Fruit fly (Drosophila melanogaster) whole organism, embryonic: ENCODE results near the gene CG31358.
A peak's percentile ranks its signal among the peaks of the same experiment; 100 is the strongest.

Experiments
- ATbp ChIP-seq: fragments of 200-800 bp; sonication (Bioruptor generic); optimal IDR thresholded peaks from 2 replicates; lab custom pipeline; 2017; ENCODE audit warnings: missing biosample characterization, mild to moderate bottlenecking, missing genetic modification characterization, missing genetic modification reagents
- Abd-B ChIP-seq: fragments of 200-800 bp; sonication (Bioruptor generic); optimal IDR thresholded peaks from 2 replicates; lab custom pipeline; 2018; ENCODE audit warnings: missing biosample characterization, mild to moderate bottlenecking, missing genetic modification characterization, moderate library complexity
- Atf6 ChIP-seq: fragments of 200-800 bp; sonication (Bioruptor generic); IDR thresholded peaks from 2 replicates; pipeline ENCODE4 v1.3.6; 2022; ENCODE audit warnings: missing biosample characterization, missing genetic modification characterization
- Bteb2 ChIP-seq: fragments of 200-800 bp; sonication (Bioruptor generic); optimal IDR thresholded peaks from 2 replicates; lab custom pipeline; 2016; ENCODE audit warnings: missing biosample characterization, missing genetic modification characterization
- C15 ChIP-seq: fragments of 200-800 bp; sonication (Bioruptor generic); IDR thresholded peaks from 3 replicates; pipeline ENCODE4 v1.3.6; 2022; ENCODE audit warnings: missing biosample characterization, missing genetic modification characterization
- CG12299 ChIP-seq: fragments of 200-800 bp; sonication (Bioruptor generic); optimal IDR thresholded peaks from 2 replicates; lab custom pipeline; 2018; ENCODE audit warnings: missing biosample characterization, mild to moderate bottlenecking, missing genetic modification characterization
- CG14710 ChIP-seq: fragments of 200-800 bp; sonication (Bioruptor generic); optimal IDR thresholded peaks from 3 replicates; lab custom pipeline; 2019; ENCODE audit warnings: missing biosample characterization, mild to moderate bottlenecking, missing genetic modification characterization, moderate library complexity
- CG18011 ChIP-seq: fragments of 200-800 bp; sonication (Bioruptor generic); optimal IDR thresholded peaks from 2 replicates; lab custom pipeline; 2017; ENCODE audit warnings: missing biosample characterization, missing genetic modification characterization, mild to moderate bottlenecking, moderate library complexity, missing genotype
- CG18599 ChIP-seq: fragments of 200-800 bp; sonication (Bioruptor generic); optimal IDR thresholded peaks from 3 replicates; lab custom pipeline; 2017; ENCODE audit warnings: missing biosample characterization, missing genetic modification characterization, mild to moderate bottlenecking, moderate library complexity, missing genetic modification reagents
- CG30403 ChIP-seq: fragments of 200-800 bp; sonication (Bioruptor generic); optimal IDR thresholded peaks from 3 replicates; lab custom pipeline; 2016; ENCODE audit warnings: missing biosample characterization, missing genetic modification characterization
- CG33557 ChIP-seq: fragments of 200-800 bp; sonication (Bioruptor generic); optimal IDR thresholded peaks from 2 replicates; lab custom pipeline; 2019; ENCODE audit warnings: missing biosample characterization, mild to moderate bottlenecking, missing genetic modification characterization, moderate library complexity
- CG42726 ChIP-seq: fragments of 200-800 bp; sonication (Bioruptor generic); IDR thresholded peaks from 2 replicates; pipeline ENCODE4 v1.3.6; 2022; ENCODE audit warnings: missing biosample characterization, missing genetic modification characterization; ENCODE audit not compliant: partially characterized antibody
- CG4404 ChIP-seq: fragments of 200-800 bp; sonication (Bioruptor generic); IDR thresholded peaks from 2 replicates; pipeline ENCODE4 v1.3.6; 2022; ENCODE audit warnings: missing biosample characterization, missing genetic modification characterization
- CG5953 ChIP-seq: fragments of 200-800 bp; sonication (Bioruptor generic); IDR thresholded peaks from 2 replicates; pipeline ENCODE4 v1.3.6; 2022; ENCODE audit warnings: missing biosample characterization, missing genetic modification characterization
- CG6791 ChIP-seq: fragments of 200-800 bp; sonication (Bioruptor generic); IDR thresholded peaks from 3 replicates; pipeline ENCODE4 v1.3.6; 2022; ENCODE audit warnings: missing biosample characterization, missing genetic modification characterization; ENCODE audit not compliant: partially characterized antibody
- CG7556 ChIP-seq: fragments of 200-800 bp; sonication (Bioruptor generic); optimal IDR thresholded peaks from 2 replicates; lab custom pipeline; 2017; ENCODE audit warnings: missing biosample characterization, mild to moderate bottlenecking, missing genetic modification characterization
- CG8089 ChIP-seq: fragments of 200-800 bp; sonication (Bioruptor generic); optimal IDR thresholded peaks from 3 replicates; lab custom pipeline; 2016; ENCODE audit warnings: missing biosample characterization, missing genetic modification characterization
- CG9932 ChIP-seq: fragments of 200-800 bp; sonication (Bioruptor generic); IDR thresholded peaks from 2 replicates; pipeline ENCODE4 v1.3.6; 2022; ENCODE audit warnings: missing biosample characterization, missing genetic modification characterization
- Chrac-16 ChIP-seq: fragments of 200-800 bp; sonication (Bioruptor generic); optimal IDR thresholded peaks from 3 replicates; lab custom pipeline; 2016; ENCODE audit warnings: missing biosample characterization, missing genetic modification characterization
- Doc2 ChIP-seq: fragments of 200-800 bp; sonication (Bioruptor generic); IDR thresholded peaks from 2 replicates; pipeline ENCODE4 v1.3.6; 2022; ENCODE audit warnings: missing biosample characterization, missing genetic modification characterization
- HHEX ChIP-seq: fragments of 200-800 bp; sonication (Bioruptor generic); optimal IDR thresholded peaks from 3 replicates; lab custom pipeline; 2017; ENCODE audit warnings: missing biosample characterization, mild to moderate bottlenecking, missing genetic modification characterization, missing genetic modification reagents
- HLHmδ ChIP-seq: fragments of 200-800 bp; sonication (Bioruptor generic); optimal IDR thresholded peaks from 2 replicates; lab custom pipeline; 2018; ENCODE audit warnings: missing biosample characterization, mild to moderate bottlenecking, missing genetic modification characterization, moderate library complexity
- Hmx ChIP-seq: fragments of 200-800 bp; sonication (Bioruptor generic); optimal IDR thresholded peaks from 2 replicates; lab custom pipeline; 2016; ENCODE audit warnings: missing biosample characterization, missing genetic modification characterization
- Jarid2 ChIP-seq: fragments of 200-800 bp; sonication (Bioruptor generic); optimal IDR thresholded peaks from 3 replicates; lab custom pipeline; 2017; ENCODE audit warnings: mild to moderate bottlenecking, missing biosample characterization, missing genetic modification reagents, missing genetic modification characterization
- Lpt ChIP-seq: fragments of >200 bp; optimal IDR thresholded peaks from 2 replicates; lab custom pipeline; 2018; ENCODE audit warnings: missing biosample characterization, missing genetic modification characterization
- Mad ChIP-seq: fragments of 200-800 bp; sonication (Bioruptor generic); optimal IDR thresholded peaks from 2 replicates; lab custom pipeline; 2016; ENCODE audit warnings: missing biosample characterization, missing genetic modification characterization
- Med ChIP-seq: fragments of 200-800 bp; sonication (Bioruptor generic); peaks from one replicate; lab custom pipeline; 2016; ENCODE audit warnings: missing biosample characterization, missing genetic modification characterization, mild to moderate bottlenecking, inconsistent platforms, moderate library complexity
- Ptx1 ChIP-seq: fragments of 200-800 bp; sonication (Bioruptor generic); IDR thresholded peaks from 2 replicates; pipeline ENCODE4 v1.3.6; 2022; ENCODE audit warnings: missing biosample characterization, missing genetic modification characterization
- Side ChIP-seq: fragments of 200-800 bp; sonication (Bioruptor generic); optimal IDR thresholded peaks from 2 replicates; lab custom pipeline; 2016; ENCODE audit warnings: missing biosample characterization, missing genetic modification characterization
- Trl ChIP-seq, 3 experiments: fragments of >200 bp in 2 of 3; fragments of 200-800 bp in 1 of 3; sonication (Bioruptor generic) in 1 of 3; optimal IDR thresholded peaks; 2 replicates in 1 of 3; 3 replicates in 2 of 3; lab custom pipeline; 2016 to 2017; ENCODE audit warnings: missing biosample characterization in 1 of 3, missing genetic modification characterization in 1 of 3
- Xrp1 ChIP-seq: fragments of 200-800 bp; sonication (Bioruptor generic); IDR thresholded peaks from 2 replicates; pipeline ENCODE4 v1.3.6; 2022; ENCODE audit warnings: missing biosample characterization, missing genetic modification characterization
- cato ChIP-seq: fragments of 200-800 bp; sonication (Bioruptor generic); optimal IDR thresholded peaks from 2 replicates; lab custom pipeline; 2016; ENCODE audit warnings: missing biosample characterization, missing genetic modification characterization, borderline replicate concordance
- dmrt99B ChIP-seq: fragments of 200-800 bp; sonication (Bioruptor generic); optimal IDR thresholded peaks from 2 replicates; lab custom pipeline; 2018; ENCODE audit warnings: missing biosample characterization, mild to moderate bottlenecking, missing genetic modification characterization, moderate library complexity
- emc ChIP-seq: fragments of 200-800 bp; sonication (Bioruptor generic); optimal IDR thresholded peaks from 2 replicates; lab custom pipeline; 2016; ENCODE audit warnings: missing biosample characterization, missing genetic modification characterization
- ems ChIP-seq: fragments of 200-800 bp; sonication (Bioruptor generic); optimal IDR thresholded peaks from 3 replicates; lab custom pipeline; 2016; ENCODE audit warnings: missing biosample characterization, missing genetic modification characterization
- gro ChIP-seq: fragments of 200-800 bp; sonication (Bioruptor generic); optimal IDR thresholded peaks from 2 replicates; lab custom pipeline; 2016; ENCODE audit warnings: missing biosample characterization, missing genetic modification characterization
- gsb-n ChIP-seq: fragments of 200-800 bp; sonication (Bioruptor generic); optimal IDR thresholded peaks from 3 replicates; lab custom pipeline; 2018; ENCODE audit warnings: missing biosample characterization, mild to moderate bottlenecking, missing genetic modification characterization
- ham ChIP-seq: fragments of 200-800 bp; sonication (Bioruptor generic); IDR thresholded peaks from 2 replicates; pipeline ENCODE4 v1.3.6; 2022; ENCODE audit warnings: missing biosample characterization, missing genetic modification characterization
- lab ChIP-seq: fragments of 200-800 bp; sonication (Bioruptor generic); optimal IDR thresholded peaks from 3 replicates; lab custom pipeline; 2017; ENCODE audit warnings: missing biosample characterization, missing genetic modification characterization, mild to moderate bottlenecking, moderate library complexity, missing genetic modification reagents
- lola ChIP-seq, 3 experiments: fragments of >200 bp in 2 of 3; fragments of 200-800 bp in 1 of 3; sonication (Bioruptor generic) in 1 of 3; optimal IDR thresholded peaks; 2 replicates each; lab custom pipeline; 2017 to 2019; ENCODE audit warnings: missing biosample characterization in 3 of 3, missing genetic modification characterization in 3 of 3, mild to moderate bottlenecking in 1 of 3, moderate library complexity in 1 of 3
- otp ChIP-seq: fragments of 200-800 bp; sonication (Bioruptor generic); IDR thresholded peaks from 3 replicates; pipeline ENCODE4, ENCODE4 v1.3.6; 2022; ENCODE audit warnings: missing biosample characterization, missing genetic modification characterization
- p53 ChIP-seq: fragments of 200-800 bp; sonication (Bioruptor generic); optimal IDR thresholded peaks from 2 replicates; lab custom pipeline; 2016; ENCODE audit warnings: missing biosample characterization, missing genetic modification characterization
- ranshi ChIP-seq: fragments of 200-800 bp; sonication (Bioruptor generic); IDR thresholded peaks from 2 replicates; pipeline ENCODE4 v1.3.6; 2022; ENCODE audit warnings: missing biosample characterization, missing genetic modification characterization
- rib ChIP-seq: fragments of 200-800 bp; sonication (Bioruptor generic); IDR thresholded peaks from 2 replicates; pipeline ENCODE4 v1.3.6; 2022; ENCODE audit warnings: missing biosample characterization, missing genetic modification characterization
- row ChIP-seq: fragments of 200-800 bp; sonication (Bioruptor generic); IDR thresholded peaks from 3 replicates; pipeline ENCODE4 v1.3.6; 2022; ENCODE audit warnings: missing biosample characterization, missing genetic modification characterization
- so ChIP-seq: fragments of 200-800 bp; sonication (Bioruptor generic); IDR thresholded peaks from 3 replicates; pipeline ENCODE4 v1.3.6; 2022; ENCODE audit warnings: missing biosample characterization, missing genetic modification characterization
- tgo ChIP-seq: fragments of 200-800 bp; sonication (Bioruptor generic); IDR thresholded peaks from 3 replicates; pipeline ENCODE4 v1.3.6; 2022; ENCODE audit warnings: missing biosample characterization, missing genetic modification characterization
- ttk ChIP-seq: fragments of 200-800 bp; sonication (Bioruptor generic); IDR thresholded peaks from 2 replicates; pipeline ENCODE4 v2.1.2; 2022; ENCODE audit warnings: missing biosample characterization, missing genetic modification characterization
- tup ChIP-seq: fragments of 200-800 bp; sonication (Bioruptor generic); optimal IDR thresholded peaks from 2 replicates; lab custom pipeline; 2016; ENCODE audit warnings: missing biosample characterization, mild to moderate bottlenecking, missing genetic modification characterization, moderate library complexity
- z ChIP-seq: fragments of 200-800 bp; sonication (Bioruptor generic); IDR thresholded peaks from 3 replicates; pipeline ENCODE4 v1.3.6; 2022; ENCODE audit warnings: missing biosample characterization, missing genetic modification characterization
- zfh1 ChIP-seq: fragments of 200-800 bp; sonication (Bioruptor generic); IDR thresholded peaks from 3 replicates; pipeline ENCODE4 v1.3.6; 2022; ENCODE audit warnings: missing biosample characterization, missing genetic modification characterization

CG31358 gene

dm6 chr3R:12016828-12017280, 14.7 kb downstream of the CG31358 start, which contains the start of the genes DCAF12 and Spt3 (continued):
- TF ChIP-seq otp, result no peak
- no peak for TF ChIP-seq ttk
- no peak for TF ChIP-seq cato (GFP tag; lab: Kevin White, UChicago)
- peak; percentile 78 for TF ChIP-seq ems (GFP tag; lab: Kevin White, UChicago)
- TF ChIP-seq tup (GFP tag; lab: Kevin White, UChicago), result no peak
- peak; percentile 63 for TF ChIP-seq CG42726 (GFP tag; lab: Robert Waterston, UW)
- no peak for TF ChIP-seq rib
- no peak for TF ChIP-seq gsb-n (tag; lab: Kevin White, UChicago)
- TF ChIP-seq zfh1 (GFP tag; lab: Robert Waterston, UW), result peak; percentile 62; the same call in 1 of the 3 replicates
- TF ChIP-seq CG4404 (GFP tag; lab: Robert Waterston, UW), result peak; percentile 58; the same call in 1 of the 2 replicates
- no peak for TF ChIP-seq CG7556
- no peak for TF ChIP-seq gro
- peak; percentile 83 for TF ChIP-seq CG14710
- TF ChIP-seq Atf6 (GFP tag; lab: Robert Waterston, UW), result no peak
- no peak for TF ChIP-seq CG18011 (GFP tag; lab: Kevin White, UChicago)
- TF ChIP-seq CG12299 (tag; lab: Kevin White, UChicago), result peak; percentile 1
- TF ChIP-seq Bteb2 (GFP tag; lab: Kevin White, UChicago), result no peak
- no peak for TF ChIP-seq Doc2 (GFP tag; lab: Robert Waterston, UW)
- TF ChIP-seq ranshi (GFP tag; lab: Robert Waterston, UW), result no peak; the same call in 1 of the 2 replicates
- TF ChIP-seq dmrt99B, result no peak
- no peak for TF ChIP-seq C15
- TF ChIP-seq HHEX, result no peak
- TF ChIP-seq Lpt, result no peak
- no peak for TF ChIP-seq CG8089 (GFP tag; lab: Kevin White, UChicago)
- no peak for TF ChIP-seq ham (GFP tag; lab: Robert Waterston, UW)
- TF ChIP-seq Abd-B (GFP tag; lab: Kevin White, UChicago), result peak; percentile 87
- TF ChIP-seq Jarid2 (GFP tag; lab: Kevin White, UChicago), result no peak
- no peak for TF ChIP-seq p53 (GFP tag; lab: Kevin White, UChicago)
- TF ChIP-seq Trl (optimal IDR thresholded peaks at IDR 0.05; lab: Kevin White, UChicago), result no peak
- no peak for TF ChIP-seq Trl (GFP tag; optimal IDR thresholded peaks at IDR 0.05; lab: Kevin White, UChicago)
- peak; percentile 71 for TF ChIP-seq Ptx1 (GFP tag; lab: Robert Waterston, UW)
- TF ChIP-seq Chrac-16 (GFP tag; lab: Kevin White, UChicago), result peak; percentile 35
- TF ChIP-seq row, result peak; percentile 97
- TF ChIP-seq Xrp1, result peak; percentile 70
- peak; percentile 33 for TF ChIP-seq CG30403 (GFP tag; lab: Kevin White, UChicago)
- TF ChIP-seq CG33557 (GFP tag; lab: Kevin White, UChicago), result peak; percentile 61
- TF ChIP-seq so (GFP tag; lab: Robert Waterston, UW), result no peak
- TF ChIP-seq tgo, result peak; percentile 61; the same call in 2 of the 3 replicates
- TF ChIP-seq Mad (GFP tag; lab: Kevin White, UChicago), result no peak
- no peak for TF ChIP-seq ATbp (GFP tag; lab: Kevin White, UChicago)
- no peak for TF ChIP-seq Hmx (GFP tag; lab: Kevin White, UChicago)
- TF ChIP-seq CG5953 (GFP tag; lab: Robert Waterston, UW), result no peak
- TF ChIP-seq z, result no peak
- TF ChIP-seq CG9932 (GFP tag; lab: Robert Waterston, UW), result peak; percentile 85
- no peak for TF ChIP-seq emc (GFP tag; lab: Kevin White, UChicago)
- TF ChIP-seq Side (GFP tag; lab: Kevin White, UChicago), result peak; percentile 44
- TF ChIP-seq lab (GFP tag; lab: Kevin White, UChicago), result peak; percentile 63
- peak; percentile 81 for TF ChIP-seq CG6791 (GFP tag; lab: Robert Waterston, UW)
- no peak for TF ChIP-seq HLHmδ (GFP tag; lab: Kevin White, UChicago)
- peak; percentile 62 for TF ChIP-seq CG18599 (GFP tag; lab: Kevin White, UChicago)
- peak; percentile 76 for TF ChIP-seq Med
- TF ChIP-seq lola (GFP tag; optimal IDR thresholded peaks at IDR 0.05; lab: Kevin White, UChicago), result peak in 1 of 3 experiments; percentile 63
